Fruit fly (Drosophila melanogaster): ENCODE measurements around the gene CG9192.

- no peak for TF ChIP-seq Hmx (GFP tag; optimal IDR thresholded peaks at IDR 0.05)
- TF ChIP-seq ERR (GFP tag; optimal IDR thresholded peaks at IDR 0.05): no peak
These were observed 42.9 kb upstream of the CG9192 start for dm6 chr3L:1280890-1281622.

All from whole organism, embryonic.